Fruit fly (Drosophila melanogaster) whole organism, embryonic: ENCODE results near the gene CG11726.

Experiments
- Ada2b ChIP-seq: fragments of 200-800 bp; sonication (Bioruptor generic); IDR thresholded peaks from 2 replicates; pipeline ENCODE4 v1.3.6; 2022; ENCODE audit warnings: missing biosample characterization, missing genetic modification characterization
- BtbVII ChIP-seq: fragments of 200-800 bp; sonication (Bioruptor generic); optimal IDR thresholded peaks from 3 replicates; lab custom pipeline; 2017; ENCODE audit warnings: missing biosample characterization, mild to moderate bottlenecking, missing genetic modification characterization
- CG10959 ChIP-seq: fragments of 200-800 bp; sonication (Bioruptor generic); IDR thresholded peaks from 2 replicates; pipeline ENCODE4 v1.3.6; 2022; ENCODE audit warnings: missing biosample characterization, missing genetic modification characterization
- CG11456 ChIP-seq: fragments of 200-800 bp; sonication (Bioruptor generic); IDR thresholded peaks from 3 replicates; pipeline ENCODE4 v1.3.6; 2022; ENCODE audit warnings: missing biosample characterization, missing genetic modification characterization
- CG12299 ChIP-seq: fragments of 200-800 bp; sonication (Bioruptor generic); optimal IDR thresholded peaks from 2 replicates; lab custom pipeline; 2018; ENCODE audit warnings: missing biosample characterization, mild to moderate bottlenecking, missing genetic modification characterization
- CG12391 ChIP-seq: fragments of 200-800 bp; sonication (Bioruptor generic); optimal IDR thresholded peaks from 3 replicates; lab custom pipeline; 2018; ENCODE audit warnings: missing biosample characterization, mild to moderate bottlenecking, missing genetic modification characterization, moderate library complexity
- CG13123 ChIP-seq: fragments of 200-800 bp; sonication (Bioruptor generic); optimal IDR thresholded peaks from 2 replicates; lab custom pipeline; 2016; ENCODE audit warnings: missing biosample characterization, missing genetic modification characterization
- CG14965 ChIP-seq: fragments of 200-800 bp; sonication (Bioruptor generic); optimal IDR thresholded peaks from 2 replicates; lab custom pipeline; 2016; ENCODE audit warnings: missing biosample characterization, missing genetic modification characterization, borderline replicate concordance
- CG15269 ChIP-seq: fragments of 200-800 bp; sonication (Bioruptor generic); optimal IDR thresholded peaks from 2 replicates; lab custom pipeline; 2018; ENCODE audit warnings: missing biosample characterization, mild to moderate bottlenecking, missing genetic modification characterization, moderate library complexity
- CG1529 ChIP-seq: fragments of 200-800 bp; sonication (Bioruptor generic); optimal IDR thresholded peaks from 3 replicates; lab custom pipeline; 2018; ENCODE audit warnings: missing biosample characterization, missing genetic modification characterization
- CG15696 ChIP-seq: fragments of 200-800 bp; sonication (Bioruptor generic); optimal IDR thresholded peaks from 2 replicates; lab custom pipeline; 2019; ENCODE audit warnings: missing biosample characterization, mild to moderate bottlenecking, missing genetic modification characterization, moderate library complexity
- CG1602 ChIP-seq: fragments of 200-800 bp; sonication (Bioruptor generic); optimal IDR thresholded peaks from 3 replicates; lab custom pipeline; 2016; ENCODE audit warnings: missing biosample characterization, missing genetic modification characterization
- CG17568 ChIP-seq: fragments of 200-800 bp; sonication (Bioruptor generic); optimal IDR thresholded peaks from 2 replicates; lab custom pipeline; 2018; ENCODE audit warnings: missing biosample characterization, mild to moderate bottlenecking, missing genetic modification characterization, moderate library complexity
- CG2199 ChIP-seq: fragments of 200-800 bp; sonication (Bioruptor generic); IDR thresholded peaks from 3 replicates; pipeline ENCODE4 v1.3.6; 2022; ENCODE audit warnings: missing biosample characterization, missing genetic modification characterization
- CG30431 ChIP-seq: fragments of 200-800 bp; sonication (Bioruptor generic); optimal IDR thresholded peaks from 2 replicates; lab custom pipeline; 2017; ENCODE audit warnings: missing biosample characterization, missing genetic modification characterization
- CG31388 ChIP-seq: fragments of 200-800 bp; sonication (Bioruptor generic); optimal IDR thresholded peaks from 2 replicates; lab custom pipeline; 2016; ENCODE audit warnings: missing biosample characterization, missing genetic modification characterization
- CG3726 ChIP-seq: fragments of 200-800 bp; sonication (Bioruptor generic); IDR thresholded peaks from 3 replicates; pipeline ENCODE4, ENCODE4 v1.3.6; 2022; ENCODE audit warnings: missing biosample characterization, missing genetic modification characterization
- CG6175 ChIP-seq: fragments of 200-800 bp; sonication (Bioruptor generic); IDR thresholded peaks from 3 replicates; pipeline ENCODE4 v1.3.6; 2022; ENCODE audit warnings: missing biosample characterization, missing genetic modification characterization
- CG6689 ChIP-seq: fragments of 200-800 bp; sonication (Bioruptor generic); IDR thresholded peaks from 2 replicates; pipeline ENCODE4 v1.3.6; 2022; ENCODE audit warnings: missing biosample characterization, missing genetic modification characterization
- CG7271 ChIP-seq: fragments of 200-800 bp; sonication (Bioruptor generic); optimal IDR thresholded peaks from 2 replicates; lab custom pipeline; 2018; ENCODE audit warnings: missing biosample characterization, mild to moderate bottlenecking, missing genetic modification characterization, moderate library complexity
- CG7839 ChIP-seq: fragments of 200-800 bp; sonication (Bioruptor generic); optimal IDR thresholded peaks from 3 replicates; lab custom pipeline; 2018; ENCODE audit warnings: missing biosample characterization, mild to moderate bottlenecking, missing genetic modification characterization, moderate library complexity
- CG8359 ChIP-seq: fragments of 200-800 bp; sonication (Bioruptor generic); optimal IDR thresholded peaks from 2 replicates; lab custom pipeline; 2017; ENCODE audit warnings: missing biosample characterization, mild to moderate bottlenecking, missing genetic modification characterization, borderline replicate concordance
- CG9437 ChIP-seq: fragments of 200-800 bp; sonication (Bioruptor generic); optimal IDR thresholded peaks from 2 replicates; lab custom pipeline; 2018; ENCODE audit warnings: missing biosample characterization, mild to moderate bottlenecking, missing genetic modification characterization
- CTCF ChIP-seq: fragments of 200-800 bp; sonication (Bioruptor generic); optimal IDR thresholded peaks from 2 replicates; lab custom pipeline; 2017; ENCODE audit warnings: missing biosample characterization, mild to moderate bottlenecking, missing genetic modification characterization, moderate library complexity
- Deaf1 ChIP-seq: fragments of 200-800 bp; optimal IDR thresholded peaks from 3 replicates; lab custom pipeline; 2019; ENCODE audit warnings: missing biosample characterization, mild to moderate bottlenecking, missing genetic modification characterization, moderate library complexity
- Dip3 ChIP-seq: fragments of 200-800 bp; sonication (Bioruptor generic); optimal IDR thresholded peaks from 3 replicates; lab custom pipeline; 2016; ENCODE audit warnings: missing biosample characterization, missing genetic modification characterization
- MESR4 ChIP-seq: fragments of 200-800 bp; sonication (Bioruptor generic); optimal IDR thresholded peaks from 2 replicates; lab custom pipeline; 2018; ENCODE audit warnings: missing biosample characterization, mild to moderate bottlenecking, missing genetic modification characterization, moderate library complexity
- Mrtf ChIP-seq: fragments of 200-800 bp; sonication (Bioruptor generic); IDR thresholded peaks from 3 replicates; pipeline ENCODE4 v1.3.6; 2022; ENCODE audit warnings: missing biosample characterization, missing genetic modification characterization
- Rx ChIP-seq: fragments of 200-800 bp; sonication (Bioruptor generic); IDR thresholded peaks from 2 replicates; pipeline ENCODE4 v1.3.6; 2022; ENCODE audit warnings: missing biosample characterization, missing genetic modification characterization
- YL-1 ChIP-seq: fragments of 200-800 bp; sonication (Bioruptor generic); optimal IDR thresholded peaks from 3 replicates; lab custom pipeline; 2017; ENCODE audit warnings: missing biosample characterization, mild to moderate bottlenecking, missing genetic modification characterization
- ab ChIP-seq: fragments of 200-800 bp; sonication (Bioruptor generic); optimal IDR thresholded peaks from 2 replicates; lab custom pipeline; 2016; ENCODE audit warnings: missing biosample characterization, missing genetic modification characterization
- al ChIP-seq: fragments of 200-800 bp; sonication (Bioruptor generic); IDR thresholded peaks from 2 replicates; pipeline ENCODE4 v1.3.6; 2022; ENCODE audit warnings: missing biosample characterization, missing genetic modification characterization
- aop ChIP-seq: fragments of 200-800 bp; sonication (Bioruptor generic); IDR thresholded peaks from 2 replicates; pipeline ENCODE4 v1.3.6; 2022; ENCODE audit warnings: missing biosample characterization, missing genetic modification characterization
- ase ChIP-seq: fragments of 200-800 bp; sonication (Bioruptor generic); IDR thresholded peaks from 3 replicates; pipeline ENCODE4 v1.3.6; 2022; ENCODE audit warnings: missing biosample characterization, missing genetic modification characterization
- bigmax ChIP-seq: fragments of 200-800 bp; sonication (Bioruptor generic); optimal IDR thresholded peaks from 2 replicates; lab custom pipeline; 2018; ENCODE audit warnings: missing biosample characterization, mild to moderate bottlenecking, missing genetic modification characterization
- cad ChIP-seq: fragments of >200 bp; optimal IDR thresholded peaks from 2 replicates; lab custom pipeline; 2017; ENCODE audit warnings: missing biosample characterization, missing genetic modification characterization
- cato ChIP-seq: fragments of 200-800 bp; sonication (Bioruptor generic); optimal IDR thresholded peaks from 2 replicates; lab custom pipeline; 2016; ENCODE audit warnings: missing biosample characterization, missing genetic modification characterization, borderline replicate concordance
- chm ChIP-seq: fragments of 200-800 bp; sonication (Bioruptor generic); IDR thresholded peaks from 2 replicates; pipeline ENCODE4 v1.3.6; 2022; ENCODE audit warnings: missing biosample characterization, missing genetic modification characterization
- croc ChIP-seq: fragments of 200-800 bp; sonication (Bioruptor generic); conservative IDR thresholded peaks from 3 replicates; pipeline ENCODE4 v1.3.6; 2022; ENCODE audit warnings: missing biosample characterization, missing genetic modification characterization
- dan ChIP-seq: fragments of 200-800 bp; sonication (Bioruptor generic); IDR thresholded peaks from 2 replicates; pipeline ENCODE4 v1.3.6; 2022; ENCODE audit warnings: missing biosample characterization, missing genetic modification characterization
- fd3F ChIP-seq: fragments of 200-800 bp; sonication (Bioruptor generic); optimal IDR thresholded peaks from 2 replicates; lab custom pipeline; 2018; ENCODE audit warnings: missing biosample characterization, mild to moderate bottlenecking, missing genetic modification characterization, moderate library complexity
- gem ChIP-seq: fragments of 200-800 bp; sonication (Bioruptor generic); optimal IDR thresholded peaks from 2 replicates; lab custom pipeline; 2019; ENCODE audit warnings: missing biosample characterization, mild to moderate bottlenecking, missing genetic modification characterization, moderate library complexity
- inv ChIP-seq: fragments of 200-800 bp; sonication (Bioruptor generic); IDR thresholded peaks from 2 replicates; pipeline ENCODE4 v1.3.6; 2022; ENCODE audit warnings: missing biosample characterization, missing genetic modification characterization; ENCODE audit not compliant: partially characterized antibody
- lilli ChIP-seq: fragments of 200-800 bp; sonication (Bioruptor generic); optimal IDR thresholded peaks from 3 replicates; lab custom pipeline; 2016; ENCODE audit warnings: missing biosample characterization, missing genetic modification characterization
- mam ChIP-seq: fragments of 200-800 bp; sonication (Bioruptor generic); optimal IDR thresholded peaks from 3 replicates; lab custom pipeline; 2016; ENCODE audit warnings: missing biosample characterization, missing genetic modification characterization
- org-1 ChIP-seq: fragments of 200-800 bp; sonication (Bioruptor generic); optimal IDR thresholded peaks from 2 replicates; lab custom pipeline; 2017; ENCODE audit warnings: missing biosample characterization, missing genetic modification characterization
- psq ChIP-seq: fragments of 200-800 bp; sonication (Bioruptor generic); optimal IDR thresholded peaks from 2 replicates; lab custom pipeline; 2017; ENCODE audit warnings: missing biosample characterization, missing genetic modification characterization
- pzg ChIP-seq: fragments of 200-800 bp; sonication (Bioruptor generic); optimal IDR thresholded peaks from 3 replicates; lab custom pipeline; 2018; ENCODE audit warnings: missing biosample characterization, mild to moderate bottlenecking, missing genetic modification characterization, moderate library complexity
- sna ChIP-seq: fragments of 200-800 bp; sonication (Bioruptor generic); IDR thresholded peaks from 2 replicates; pipeline ENCODE4 v1.3.6; 2022; ENCODE audit warnings: missing biosample characterization, missing genetic modification characterization; ENCODE audit not compliant: partially characterized antibody
- vfl ChIP-seq: fragments of 200-800 bp; sonication (Bioruptor generic); optimal IDR thresholded peaks from 2 replicates; lab custom pipeline; 2016; ENCODE audit warnings: missing biosample characterization, missing genetic modification characterization

Gene CG11726

dm6 chr3L:11431251-11431925, 36.9 kb downstream of the CG11726 start (continued):
- TF ChIP-seq CG30431 (GFP tag; lab: Kevin White, UChicago), result peak; percentile 74
- peak; percentile 54; the same call in 1 of the 2 replicates for TF ChIP-seq Rx
- TF ChIP-seq chm (GFP tag; lab: Robert Waterston, UW), result peak; percentile 55; the same call in 1 of the 2 replicates
- TF ChIP-seq lilli (GFP tag; lab: Kevin White, UChicago), result peak; percentile 80
- peak; percentile 66 for TF ChIP-seq al (GFP tag; lab: Robert Waterston, UW)
- peak; percentile 20 for TF ChIP-seq CG15696 (tag; lab: Kevin White, UChicago)
- TF ChIP-seq CG9437 (GFP tag; lab: Kevin White, UChicago), result peak; percentile 39
- no peak for TF ChIP-seq croc (GFP tag; lab: Robert Waterston, UW)
- peak; percentile 77 for TF ChIP-seq mam (GFP tag; lab: Kevin White, UChicago)
- TF ChIP-seq Dip3 (GFP tag; lab: Kevin White, UChicago), result peak; percentile 64
- TF ChIP-seq dan (GFP tag; lab: Robert Waterston, UW), result no peak
- peak; percentile 73; the same call in 2 of the 3 replicates for TF ChIP-seq CG3726 (GFP tag; lab: Robert Waterston, UW)
- peak; percentile 15 for TF ChIP-seq CG7271 (tag; lab: Kevin White, UChicago)
- TF ChIP-seq cad (GFP tag; lab: Kevin White, UChicago), result no peak
- peak; percentile 66 for TF ChIP-seq CG12391 (tag; lab: Kevin White, UChicago)
- TF ChIP-seq gem (tag; lab: Kevin White, UChicago), result peak; percentile 85
- TF ChIP-seq Ada2b (GFP tag; lab: Robert Waterston, UW), result peak; percentile 71
- peak; percentile 4 for TF ChIP-seq CG31388 (GFP tag; lab: Kevin White, UChicago)
- no peak for TF ChIP-seq Deaf1 (tag; lab: Kevin White, UChicago)
- no peak for TF ChIP-seq CG6175 (GFP tag; lab: Robert Waterston, UW)
- peak; percentile 64 for TF ChIP-seq CG1602
- TF ChIP-seq CG10959 (GFP tag; lab: Robert Waterston, UW), result 0 out of 2 replicates have a peak, but pooled peaks have one; percentile 39
- no peak for TF ChIP-seq inv (GFP tag; lab: Robert Waterston, UW)
- peak; percentile 70; the same call in 1 of the 3 replicates for TF ChIP-seq ase (GFP tag; lab: Robert Waterston, UW)
- 0 out of 2 replicates have a peak, but pooled peaks have one; percentile 55 for TF ChIP-seq aop
- peak; percentile 82 for TF ChIP-seq CG11456 (GFP tag; lab: Robert Waterston, UW)
- peak; percentile 26 for TF ChIP-seq CG12299 (tag; lab: Kevin White, UChicago)
- peak; percentile 77 for TF ChIP-seq Mrtf (GFP tag; lab: Robert Waterston, UW)
- TF ChIP-seq CG14965 (GFP tag; lab: Kevin White, UChicago), result no peak
- TF ChIP-seq CG13123 (GFP tag; lab: Kevin White, UChicago), result peak; percentile 34
- TF ChIP-seq bigmax (GFP tag; lab: Kevin White, UChicago), result no peak
- TF ChIP-seq CG7839 (tag; lab: Kevin White, UChicago), result peak; percentile 81
- TF ChIP-seq pzg (GFP tag; lab: Kevin White, UChicago), result no peak
- TF ChIP-seq fd3F (GFP tag; lab: Kevin White, UChicago), result peak; percentile 77
- TF ChIP-seq vfl (GFP tag; lab: Kevin White, UChicago), result peak; percentile 36
- TF ChIP-seq CG17568 (GFP tag; lab: Kevin White, UChicago), result peak; percentile 61
- TF ChIP-seq sna (GFP tag; lab: Robert Waterston, UW), result no peak
- TF ChIP-seq MESR4 (GFP tag; lab: Kevin White, UChicago), result no peak
- TF ChIP-seq CG6689 (GFP tag; lab: Robert Waterston, UW), result peak; percentile 62; the same call in 1 of the 2 replicates
- peak; percentile 48 for TF ChIP-seq CG1529
- TF ChIP-seq CTCF (GFP tag; lab: Kevin White, UChicago), result no peak
- peak; percentile 62 for TF ChIP-seq psq (GFP tag; lab: Kevin White, UChicago)
- peak; percentile 55 for TF ChIP-seq org-1 (GFP tag; lab: Kevin White, UChicago)
- TF ChIP-seq cato (GFP tag; lab: Kevin White, UChicago), result peak; percentile 38
- peak; percentile 22 for TF ChIP-seq ab
- TF ChIP-seq CG2199 (GFP tag; lab: Robert Waterston, UW), result peak; percentile 78; the same call in 1 of the 3 replicates
- no peak for TF ChIP-seq YL-1 (GFP tag; lab: Kevin White, UChicago)
- TF ChIP-seq CG8359 (GFP tag; lab: Kevin White, UChicago), result no peak
- no peak for TF ChIP-seq BtbVII (GFP tag; lab: Kevin White, UChicago)
- TF ChIP-seq CG15269 (tag; lab: Kevin White, UChicago), result peak; percentile 89
